ENCODE assay signal across 2 worm cellular contexts in genomic region chrV:12728062-12728665, ce11.
TF ChIP-seq lines count a peak whose summit lies in the region.

Gene rpl-28 (minus strand): TSS chrV:12728112.
Gene mrpl-49 (plus strand): TSS chrV:12728631.

TF ChIP-seq in whole organism, L2 larva, 48 proteins besides CTCF, POLR2A, EP300 and RAD21 (continued from another document):
- TF ChIP-seq blmp-1 (tag; optimal IDR thresholded peaks at IDR 0.05; lab: Kevin White, UChicago; ENCODE audit: insufficient read depth) (peak; percentile 74), alr-1 (tag; optimal IDR thresholded peaks at IDR 0.05; lab: Kevin White, UChicago) (no peak), crh-2 (tag; optimal IDR thresholded peaks at IDR 0.05; lab: Kevin White, UChicago) (peak; percentile 91), skn-1 (tag; optimal IDR thresholded peaks at IDR 0.05; lab: Kevin White, UChicago) (peak; percentile 49), elt-3 (tag; optimal IDR thresholded peaks at IDR 0.05; lab: Kevin White, UChicago) (no peak), sma-9 (GFP tag; optimal IDR thresholded peaks at IDR 0.05; lab: Kevin White, UChicago) (peak; percentile 85), sma-9 (tag; optimal IDR thresholded peaks at IDR 0.05; lab: Kevin White, UChicago) (no peak), Y55F3AM.14 (GFP tag; optimal IDR thresholded peaks at IDR 0.05; lab: Kevin White, UChicago) (no peak), R02D3.7 (tag; optimal IDR thresholded peaks at IDR 0.05; lab: Kevin White, UChicago) (peak; percentile 82), zag-1 (tag; optimal IDR thresholded peaks at IDR 0.05; lab: Kevin White, UChicago) (peak; percentile 36), C34F6.9 (tag; optimal IDR thresholded peaks at IDR 0.05; lab: Kevin White, UChicago) (peak; percentile 96), nhr-23 (tag; optimal IDR thresholded peaks at IDR 0.05; lab: Kevin White, UChicago) (no peak), mdl-1 (tag; optimal IDR thresholded peaks at IDR 0.05; lab: Kevin White, UChicago) (peak in 1 of 2 experiments; percentile 27), nhr-6 (tag; optimal IDR thresholded peaks at IDR 0.05; lab: Kevin White, UChicago) (no peak), dmd-4 (tag; optimal IDR thresholded peaks at IDR 0.05; lab: Kevin White, UChicago) (no peak), unc-55 (GFP tag; optimal IDR thresholded peaks at IDR 0.05; lab: Kevin White, UChicago) (peak; percentile 98), nhr-77 (tag; optimal IDR thresholded peaks at IDR 0.05; lab: Kevin White, UChicago) (no peak), ama-1 (optimal IDR thresholded peaks at IDR 0.05; lab: Kevin White, UChicago) (peak; percentile 50), snpc-4 (tag; optimal IDR thresholded peaks at IDR 0.05; lab: Kevin White, UChicago) (peak; percentile 83), ztf-4 (tag; optimal IDR thresholded peaks at IDR 0.05; lab: Kevin White, UChicago) (peak; percentile 70), ztf-1 (GFP tag; conservative IDR thresholded peaks at IDR 0.05; lab: Robert Waterston, UW) (no peak), nhr-21 (tag; optimal IDR thresholded peaks at IDR 0.05; lab: Kevin White, UChicago) (peak; percentile 75), unc-39 (tag; optimal IDR thresholded peaks at IDR 0.05; lab: Kevin White, UChicago) (no peak), ceh-16 (tag; optimal IDR thresholded peaks at IDR 0.05; lab: Kevin White, UChicago) (peak; percentile 40), elt-1 (tag; optimal IDR thresholded peaks at IDR 0.05; lab: Kevin White, UChicago) (no peak), nhr-10 (tag; optimal IDR thresholded peaks at IDR 0.05; lab: Kevin White, UChicago) (no peak)

TF ChIP-seq in whole organism, L4 larva, 104 proteins besides CTCF, POLR2A, EP300 and RAD21 (continued from another document):
- TF ChIP-seq nhr-42 (GFP tag; IDR thresholded peaks at IDR 0.05; lab: Robert Waterston, UW), result 0 out of 2 replicates have a peak, but pooled peaks have one; percentile 57
- TF ChIP-seq mdl-1 (tag; optimal IDR thresholded peaks at IDR 0.05; lab: Kevin White, UChicago), result peak in 1 of 2 experiments; percentile 20
- TF ChIP-seq tag-97 (GFP tag; IDR thresholded peaks at IDR 0.05; lab: Robert Waterston, UW), result no peak
- no peak for TF ChIP-seq nhr-41 (GFP tag; IDR thresholded peaks at IDR 0.05; lab: Robert Waterston, UW)
- no peak for TF ChIP-seq duxl-1 (tag; optimal IDR thresholded peaks at IDR 0.05; lab: Kevin White, UChicago; ENCODE audit: poor library complexity)
- no peak for TF ChIP-seq ctbp-1 (GFP tag; IDR thresholded peaks at IDR 0.05; lab: Robert Waterston, UW)
- no peak for TF ChIP-seq unc-39 (tag; optimal IDR thresholded peaks at IDR 0.05; lab: Kevin White, UChicago)
- TF ChIP-seq F26F4.8 (GFP tag; conservative IDR thresholded peaks at IDR 0.05; lab: Robert Waterston, UW), result no peak
- TF ChIP-seq zfp-2 (tag; optimal IDR thresholded peaks at IDR 0.05; lab: Kevin White, UChicago), result no peak
- peak; percentile 98 for TF ChIP-seq nhr-6 (tag; optimal IDR thresholded peaks at IDR 0.05; lab: Kevin White, UChicago)
- TF ChIP-seq F37D6.2 (tag; optimal IDR thresholded peaks at IDR 0.05; lab: Kevin White, UChicago), result peak; percentile 22
- TF ChIP-seq dmd-8 (GFP tag; IDR thresholded peaks at IDR 0.05; lab: Robert Waterston, UW), result no peak
- TF ChIP-seq F44E2.7 (GFP tag; IDR thresholded peaks at IDR 0.05; lab: Robert Waterston, UW), result no peak
- TF ChIP-seq spr-1 (tag; optimal IDR thresholded peaks at IDR 0.05; lab: Kevin White, UChicago), result no peak
- TF ChIP-seq aly-2 (tag; optimal IDR thresholded peaks at IDR 0.05; lab: Kevin White, UChicago), result no peak
- TF ChIP-seq D1046.2 (GFP tag; IDR thresholded peaks at IDR 0.05; lab: Robert Waterston, UW), result no peak
- TF ChIP-seq Y48G9A.11 (GFP tag; IDR thresholded peaks at IDR 0.05; lab: Robert Waterston, UW), result peak; percentile 99
- peak; percentile 17 for TF ChIP-seq ama-1 (optimal IDR thresholded peaks at IDR 0.05; lab: Kevin White, UChicago)
- no peak for TF ChIP-seq lir-3 (tag; optimal IDR thresholded peaks at IDR 0.05; lab: Kevin White, UChicago)
- TF ChIP-seq madf-5 (GFP tag; IDR thresholded peaks at IDR 0.05; lab: Robert Waterston, UW), result no peak
- no peak for TF ChIP-seq ZK546.5 (tag; optimal IDR thresholded peaks at IDR 0.05; lab: Kevin White, UChicago)
- TF ChIP-seq zip-11 (GFP tag; IDR thresholded peaks at IDR 0.05; lab: Robert Waterston, UW), result no peak
- peak; percentile 42 for TF ChIP-seq pqm-1 (tag; optimal IDR thresholded peaks at IDR 0.05; lab: Kevin White, UChicago)
- TF ChIP-seq fkh-10 (GFP tag; optimal IDR thresholded peaks at IDR 0.05; lab: Kevin White, UChicago), result peak; percentile 57
- TF ChIP-seq attf-4 (tag; optimal IDR thresholded peaks at IDR 0.05; lab: Kevin White, UChicago), result no peak
- TF ChIP-seq gei-8 (GFP tag; optimal IDR thresholded peaks at IDR 0.05; lab: Kevin White, UChicago), result no peak
- TF ChIP-seq skn-1 (tag; optimal IDR thresholded peaks at IDR 0.05; lab: Kevin White, UChicago), result no peak
- TF ChIP-seq nhr-11 (tag; optimal IDR thresholded peaks at IDR 0.05; lab: Kevin White, UChicago), result peak; percentile 88
- peak; percentile 73 for TF ChIP-seq rbr-2 (tag; optimal IDR thresholded peaks at IDR 0.05; lab: Kevin White, UChicago)
- peak; percentile 97 for TF ChIP-seq lin-38 (GFP tag; IDR thresholded peaks at IDR 0.05; lab: Robert Waterston, UW)
- no peak for TF ChIP-seq ces-1 (GFP tag; optimal IDR thresholded peaks at IDR 0.05; lab: Kevin White, UChicago)
- no peak for TF ChIP-seq ceh-82 (tag; optimal IDR thresholded peaks at IDR 0.05; lab: Kevin White, UChicago)
- no peak for TF ChIP-seq Y5F2A.4 (GFP tag; optimal IDR thresholded peaks at IDR 0.05; lab: Kevin White, UChicago)
- no peak for TF ChIP-seq fos-1 (tag; optimal IDR thresholded peaks at IDR 0.05; lab: Kevin White, UChicago)
- peak; percentile 79 for TF ChIP-seq R02D3.7 (tag; optimal IDR thresholded peaks at IDR 0.05; lab: Kevin White, UChicago)
- no peak for TF ChIP-seq lim-7 (GFP tag; IDR thresholded peaks at IDR 0.05; lab: Robert Waterston, UW)
- TF ChIP-seq daf-8 (GFP tag; IDR thresholded peaks at IDR 0.05; lab: Robert Waterston, UW), result no peak
- no peak for TF ChIP-seq ztf-11 (tag; optimal IDR thresholded peaks at IDR 0.05; lab: Kevin White, UChicago)
- TF ChIP-seq pha-4 (GFP tag; IDR thresholded peaks at IDR 0.05; lab: Robert Waterston, UW), result no peak
- TF ChIP-seq pha-4 (tag; optimal IDR thresholded peaks at IDR 0.05; lab: Kevin White, UChicago), result no peak
- TF ChIP-seq dpl-1 (GFP tag; optimal IDR thresholded peaks at IDR 0.05; lab: Kevin White, UChicago), result peak; percentile 85
- TF ChIP-seq dmd-6 (GFP tag; IDR thresholded peaks at IDR 0.05; lab: Robert Waterston, UW), result peak; percentile 67
- TF ChIP-seq nhr-25 (tag; optimal IDR thresholded peaks at IDR 0.05; lab: Kevin White, UChicago; ENCODE audit: borderline replicate concordance, insufficient read depth), result peak; percentile 35
- no peak for TF ChIP-seq lin-1 (GFP tag; IDR thresholded peaks at IDR 0.05; lab: Robert Waterston, UW)
- TF ChIP-seq ceh-32 (tag; optimal IDR thresholded peaks at IDR 0.05; lab: Kevin White, UChicago; ENCODE audit: poor library complexity), result no peak
- no peak for TF ChIP-seq nhr-111 (GFP tag; optimal IDR thresholded peaks at IDR 0.05; lab: Kevin White, UChicago)
- no peak for TF ChIP-seq daf-19 (GFP tag; conservative IDR thresholded peaks at IDR 0.05; lab: Robert Waterston, UW)
- no peak for TF ChIP-seq tra-1 (GFP tag; IDR thresholded peaks at IDR 0.05; lab: Robert Waterston, UW)
- 0 out of 2 replicates have a peak, but pooled peaks have one; percentile 6 for TF ChIP-seq ZK337.2 (GFP tag; IDR thresholded peaks at IDR 0.05; lab: Robert Waterston, UW)
- no peak for TF ChIP-seq mes-2 (tag; optimal IDR thresholded peaks at IDR 0.05; lab: Kevin White, UChicago; ENCODE audit: poor library complexity, severe bottlenecking)
- no peak for TF ChIP-seq set-16 (GFP tag; IDR thresholded peaks at IDR 0.05; lab: Robert Waterston, UW)
- TF ChIP-seq egl-27 (tag; optimal IDR thresholded peaks at IDR 0.05; lab: Kevin White, UChicago), result no peak
- TF ChIP-seq nhr-77 (tag; optimal IDR thresholded peaks at IDR 0.05; lab: Kevin White, UChicago), result peak; percentile 96
- peak; percentile 76 for TF ChIP-seq hlh-30 (tag; optimal IDR thresholded peaks at IDR 0.05; lab: Kevin White, UChicago; ENCODE audit: insufficient read depth)
- TF ChIP-seq dve-1 (tag; optimal IDR thresholded peaks at IDR 0.05; lab: Kevin White, UChicago; ENCODE audit: insufficient read depth), result peak; percentile 90
- no peak for TF ChIP-seq daf-16 (GFP tag; optimal IDR thresholded peaks at IDR 0.05; lab: Kevin White, UChicago)
- peak; percentile 57 for TF ChIP-seq daf-16 (tag; optimal IDR thresholded peaks at IDR 0.05; lab: Kevin White, UChicago)
- TF ChIP-seq nhr-237 (tag; optimal IDR thresholded peaks at IDR 0.05; lab: Kevin White, UChicago), result no peak
- no peak for TF ChIP-seq spr-3 (GFP tag; optimal IDR thresholded peaks at IDR 0.05; lab: Kevin White, UChicago)
- TF ChIP-seq hif-1 (tag; optimal IDR thresholded peaks at IDR 0.05; lab: Kevin White, UChicago), result no peak
- TF ChIP-seq cey-2 (tag; optimal IDR thresholded peaks at IDR 0.05; lab: Kevin White, UChicago; ENCODE audit: borderline replicate concordance, insufficient read depth), result no peak
- no peak for TF ChIP-seq F10B5.3 (tag; optimal IDR thresholded peaks at IDR 0.05; lab: Kevin White, UChicago)
- peak; percentile 99 for TF ChIP-seq T20F7.1 (GFP tag; optimal IDR thresholded peaks at IDR 0.05; lab: Kevin White, UChicago)
- no peak for TF ChIP-seq ceh-62 (tag; optimal IDR thresholded peaks at IDR 0.05; lab: Kevin White, UChicago)
- TF ChIP-seq lsy-2 (tag; optimal IDR thresholded peaks at IDR 0.05; lab: Kevin White, UChicago), result peak; percentile 38 to 94
- TF ChIP-seq vab-7 (GFP tag; IDR thresholded peaks at IDR 0.05; lab: Robert Waterston, UW), result 0 out of 2 replicates have a peak, but pooled peaks have one; percentile 6
- TF ChIP-seq hlh-11 (tag; optimal IDR thresholded peaks at IDR 0.05; lab: Kevin White, UChicago), result no peak
- no peak for TF ChIP-seq ceh-28 (tag; optimal IDR thresholded peaks at IDR 0.05; lab: Kevin White, UChicago)
- TF ChIP-seq T26A8.4 (GFP tag; IDR thresholded peaks at IDR 0.05; lab: Robert Waterston, UW), result 0 out of 2 replicates have a peak, but pooled peaks have one; percentile 43
- TF ChIP-seq madf-9 (GFP tag; conservative IDR thresholded peaks at IDR 0.05; lab: Robert Waterston, UW), result 0 out of 2 replicates have a peak, but pooled peaks have one; percentile 26
- TF ChIP-seq zag-1 (tag; optimal IDR thresholded peaks at IDR 0.05; lab: Kevin White, UChicago), result no peak
- TF ChIP-seq mxl-2 (GFP tag; conservative IDR thresholded peaks at IDR 0.05; lab: Robert Waterston, UW), result no peak
- TF ChIP-seq nhr-28 (tag; optimal IDR thresholded peaks at IDR 0.05; lab: Kevin White, UChicago), result peak; percentile 80
- no peak for TF ChIP-seq ceh-20 (GFP tag; IDR thresholded peaks at IDR 0.05; lab: Robert Waterston, UW)
- no peak for TF ChIP-seq mdt-29 (GFP tag; IDR thresholded peaks at IDR 0.05; lab: Robert Waterston, UW)
- TF ChIP-seq php-3 (GFP tag; IDR thresholded peaks at IDR 0.05; lab: Robert Waterston, UW), result no peak
- no peak for TF ChIP-seq lin-29 (GFP tag; IDR thresholded peaks at IDR 0.05; lab: Robert Waterston, UW)
- TF ChIP-seq jun-1 (tag; optimal IDR thresholded peaks at IDR 0.05; lab: Kevin White, UChicago), result no peak
- TF ChIP-seq nhr-102 (tag; optimal IDR thresholded peaks at IDR 0.05; lab: Kevin White, UChicago), result peak; percentile 54
- peak; percentile 86 for TF ChIP-seq lin-15B (tag; optimal IDR thresholded peaks at IDR 0.05; lab: Kevin White, UChicago)
- peak; percentile 86 for TF ChIP-seq mep-1 (tag; optimal IDR thresholded peaks at IDR 0.05; lab: Kevin White, UChicago)
